Fruit fly (Drosophila melanogaster) whole organism, embryonic: ENCODE results near the gene CG3032.

Source experiments
- Adf1 ChIP-seq: fragments of 200-800 bp; sonication (Bioruptor generic); IDR thresholded peaks from 2 replicates; pipeline ENCODE4 v1.3.6; 2022; ENCODE audit warnings: missing biosample characterization, missing genetic modification characterization
- B-H2 ChIP-seq: fragments of 200-800 bp; sonication (Bioruptor generic); optimal IDR thresholded peaks from 2 replicates; lab custom pipeline; 2018; ENCODE audit warnings: missing biosample characterization, mild to moderate bottlenecking, missing genetic modification characterization
- CG10321 ChIP-seq: fragments of 200-800 bp; sonication (Bioruptor generic); IDR thresholded peaks from 2 replicates; pipeline ENCODE4 v1.3.6; 2022; ENCODE audit warnings: missing biosample characterization, missing genetic modification characterization
- CG10565 ChIP-seq: fragments of 200-800 bp; sonication (Bioruptor generic); optimal IDR thresholded peaks from 3 replicates; lab custom pipeline; 2016; ENCODE audit warnings: missing biosample characterization, mild to moderate bottlenecking, missing genetic modification characterization
- CG11398 ChIP-seq: fragments of 200-800 bp; sonication (Bioruptor generic); optimal IDR thresholded peaks from 2 replicates; lab custom pipeline; 2016; ENCODE audit warnings: missing biosample characterization, missing genetic modification characterization
- CG11696 ChIP-seq: fragments of 200-800 bp; sonication (Bioruptor generic); IDR thresholded peaks from 2 replicates; pipeline ENCODE4 v1.3.6; 2022; ENCODE audit warnings: missing biosample characterization, missing genetic modification characterization
- CG12659 ChIP-seq: fragments of 200-800 bp; sonication (Bioruptor generic); optimal IDR thresholded peaks from 3 replicates; lab custom pipeline; 2017; ENCODE audit warnings: mild to moderate bottlenecking, missing biosample characterization, missing genetic modification reagents, missing genetic modification characterization
- CG1647 ChIP-seq: fragments of 200-800 bp; sonication (Bioruptor generic); optimal IDR thresholded peaks from 3 replicates; lab custom pipeline; 2016; ENCODE audit warnings: missing biosample characterization, missing genetic modification characterization
- CG16863 ChIP-seq: fragments of 200-800 bp; sonication (Bioruptor generic); optimal IDR thresholded peaks from 3 replicates; lab custom pipeline; 2016; ENCODE audit warnings: missing biosample characterization, missing genetic modification characterization
- CG17612 ChIP-seq: fragments of 200-800 bp; sonication (Bioruptor generic); IDR thresholded peaks from 2 replicates; pipeline ENCODE4 v1.3.6; 2022; ENCODE audit warnings: missing biosample characterization, missing genetic modification characterization
- CG17802 ChIP-seq: fragments of 200-800 bp; sonication (Bioruptor generic); optimal IDR thresholded peaks from 2 replicates; lab custom pipeline; 2018; ENCODE audit warnings: missing biosample characterization, mild to moderate bottlenecking, missing genetic modification characterization, moderate library complexity
- CG17912 ChIP-seq: fragments of 200-800 bp; sonication (Bioruptor generic); optimal IDR thresholded peaks from 2 replicates; lab custom pipeline; 2018; ENCODE audit warnings: missing biosample characterization, mild to moderate bottlenecking, missing genetic modification characterization
- CG2199 ChIP-seq: fragments of 200-800 bp; sonication (Bioruptor generic); IDR thresholded peaks from 3 replicates; pipeline ENCODE4 v1.3.6; 2022; ENCODE audit warnings: missing biosample characterization, missing genetic modification characterization
- CG30403 ChIP-seq: fragments of 200-800 bp; sonication (Bioruptor generic); optimal IDR thresholded peaks from 3 replicates; lab custom pipeline; 2016; ENCODE audit warnings: missing biosample characterization, missing genetic modification characterization
- CG3407 ChIP-seq: fragments of 200-800 bp; sonication (Bioruptor generic); optimal IDR thresholded peaks from 2 replicates; lab custom pipeline; 2018; ENCODE audit warnings: missing biosample characterization, mild to moderate bottlenecking, missing genetic modification characterization
- CG4404 ChIP-seq: fragments of 200-800 bp; sonication (Bioruptor generic); IDR thresholded peaks from 2 replicates; pipeline ENCODE4 v1.3.6; 2022; ENCODE audit warnings: missing biosample characterization, missing genetic modification characterization
- CG6689 ChIP-seq: fragments of 200-800 bp; sonication (Bioruptor generic); IDR thresholded peaks from 2 replicates; pipeline ENCODE4 v1.3.6; 2022; ENCODE audit warnings: missing biosample characterization, missing genetic modification characterization
- CG7928 ChIP-seq: fragments of 200-800 bp; sonication (Bioruptor generic); optimal IDR thresholded peaks from 2 replicates; lab custom pipeline; 2017; ENCODE audit warnings: missing biosample characterization, mild to moderate bottlenecking, missing genetic modification characterization
- CG8359 ChIP-seq: fragments of 200-800 bp; sonication (Bioruptor generic); optimal IDR thresholded peaks from 2 replicates; lab custom pipeline; 2017; ENCODE audit warnings: missing biosample characterization, mild to moderate bottlenecking, missing genetic modification characterization, borderline replicate concordance
- Doc2 ChIP-seq: fragments of 200-800 bp; sonication (Bioruptor generic); IDR thresholded peaks from 2 replicates; pipeline ENCODE4 v1.3.6; 2022; ENCODE audit warnings: missing biosample characterization, missing genetic modification characterization
- E2f1 ChIP-seq: fragments of 200-800 bp; sonication (Bioruptor generic); IDR thresholded peaks from 2 replicates; pipeline ENCODE4 v1.3.6; 2022; ENCODE audit warnings: missing biosample characterization, missing genetic modification characterization
- HLH4C ChIP-seq: fragments of 200-800 bp; sonication (Bioruptor generic); IDR thresholded peaks from 3 replicates; pipeline ENCODE4 v1.3.6; 2022; ENCODE audit warnings: missing biosample characterization, missing genetic modification characterization; ENCODE audit not compliant: partially characterized antibody
- Hand ChIP-seq: fragments of 200-800 bp; sonication (Bioruptor generic); optimal IDR thresholded peaks from 2 replicates; lab custom pipeline; 2017; ENCODE audit warnings: mild to moderate bottlenecking, missing biosample characterization, missing genetic modification reagents, missing genetic modification characterization
- HmgD ChIP-seq: fragments of 200-800 bp; sonication (Bioruptor generic); optimal IDR thresholded peaks from 3 replicates; lab custom pipeline; 2016; ENCODE audit warnings: missing biosample characterization, missing genetic modification characterization
- Hr3 ChIP-seq: fragments of 200-800 bp; sonication (Bioruptor generic); optimal IDR thresholded peaks from 3 replicates; lab custom pipeline; 2016; ENCODE audit warnings: missing biosample characterization, missing genetic modification characterization
- Hr51 ChIP-seq, 2 experiments: fragments of 200-800 bp; sonication (Bioruptor generic); optimal IDR thresholded peaks; 2 replicates in 1 of 2; 3 replicates in 1 of 2; lab custom pipeline; 2016 to 2018; ENCODE audit warnings: missing biosample characterization in 2 of 2, missing genetic modification characterization in 2 of 2, mild to moderate bottlenecking in 1 of 2, moderate library complexity in 1 of 2
- MTF-1 ChIP-seq: fragments of 200-800 bp; sonication (Bioruptor generic); optimal IDR thresholded peaks from 2 replicates; lab custom pipeline; 2018; ENCODE audit warnings: missing biosample characterization, mild to moderate bottlenecking, missing genetic modification characterization, borderline replicate concordance
- Rfx ChIP-seq: fragments of 200-800 bp; sonication (Bioruptor generic); IDR thresholded peaks from 2 replicates; pipeline ENCODE4 v1.3.6; 2022; ENCODE audit warnings: missing biosample characterization, missing genetic modification characterization
- Taf1 ChIP-seq: fragments of 200-800 bp; sonication (Bioruptor generic); IDR thresholded peaks from 2 replicates; pipeline ENCODE4 v1.3.6; 2022; ENCODE audit warnings: missing biosample characterization, missing genetic modification characterization
- YL-1 ChIP-seq: fragments of 200-800 bp; sonication (Bioruptor generic); optimal IDR thresholded peaks from 3 replicates; lab custom pipeline; 2017; ENCODE audit warnings: missing biosample characterization, mild to moderate bottlenecking, missing genetic modification characterization
- cad ChIP-seq: fragments of >200 bp; optimal IDR thresholded peaks from 2 replicates; lab custom pipeline; 2017; ENCODE audit warnings: missing biosample characterization, missing genetic modification characterization
- corto ChIP-seq: fragments of 200-800 bp; sonication (Bioruptor generic); optimal IDR thresholded peaks from 2 replicates; lab custom pipeline; 2016; ENCODE audit warnings: missing biosample characterization, mild to moderate bottlenecking, missing genetic modification characterization, moderate library complexity
- dmrt11E ChIP-seq: fragments of 200-800 bp; sonication (Bioruptor generic); optimal IDR thresholded peaks from 3 replicates; lab custom pipeline; 2018; ENCODE audit warnings: missing biosample characterization, mild to moderate bottlenecking, missing genetic modification characterization, moderate library complexity
- eve ChIP-seq, 2 experiments: fragments of >200 bp; optimal IDR thresholded peaks; 2 replicates each; lab custom pipeline; 2017; ENCODE audit warnings: missing biosample characterization in 2 of 2, missing genetic modification characterization in 2 of 2
- fu2 ChIP-seq: fragments of 200-800 bp; sonication (Bioruptor generic); optimal IDR thresholded peaks from 2 replicates; lab custom pipeline; 2016; ENCODE audit warnings: missing biosample characterization, missing genetic modification characterization
- gcm2 ChIP-seq: fragments of 200-800 bp; sonication (Bioruptor generic); optimal IDR thresholded peaks from 2 replicates; lab custom pipeline; 2016; ENCODE audit warnings: missing biosample characterization, missing genetic modification characterization
- gem ChIP-seq: fragments of 200-800 bp; sonication (Bioruptor generic); optimal IDR thresholded peaks from 2 replicates; lab custom pipeline; 2019; ENCODE audit warnings: missing biosample characterization, mild to moderate bottlenecking, missing genetic modification characterization, moderate library complexity
- gro ChIP-seq: fragments of 200-800 bp; sonication (Bioruptor generic); optimal IDR thresholded peaks from 2 replicates; lab custom pipeline; 2016; ENCODE audit warnings: missing biosample characterization, missing genetic modification characterization
- h ChIP-seq: fragments of >200 bp; optimal IDR thresholded peaks from 2 replicates; lab custom pipeline; 2017
- hb ChIP-seq: fragments of 200-800 bp; sonication (Bioruptor generic); IDR thresholded peaks from 3 replicates; pipeline ENCODE4 v1.3.6; 2022; ENCODE audit warnings: missing biosample characterization, missing genetic modification characterization; ENCODE audit not compliant: partially characterized antibody
- nerfin-1 ChIP-seq: fragments of 200-800 bp; sonication (Bioruptor generic); optimal IDR thresholded peaks from 3 replicates; lab custom pipeline; 2019; ENCODE audit warnings: missing biosample characterization, mild to moderate bottlenecking, missing genetic modification characterization, moderate library complexity
- nom ChIP-seq: fragments of 200-800 bp; sonication (Bioruptor generic); optimal IDR thresholded peaks from 2 replicates; lab custom pipeline; 2017; ENCODE audit warnings: missing biosample characterization, missing genetic modification characterization, mild to moderate bottlenecking, moderate library complexity, missing genetic modification reagents
- oc ChIP-seq: fragments of 200-800 bp; sonication (Bioruptor generic); optimal IDR thresholded peaks from 2 replicates; lab custom pipeline; 2018; ENCODE audit warnings: missing biosample characterization, mild to moderate bottlenecking, missing genetic modification characterization, moderate library complexity
- onecut ChIP-seq: fragments of 200-800 bp; sonication (Bioruptor generic); IDR thresholded peaks from 2 replicates; pipeline ENCODE4 v1.3.6; 2022; ENCODE audit warnings: missing biosample characterization, missing genetic modification characterization
- slbo ChIP-seq: fragments of 200-800 bp; sonication (Bioruptor generic); IDR thresholded peaks from 2 replicates; pipeline ENCODE4 v1.3.6; 2022; ENCODE audit warnings: missing biosample characterization, missing genetic modification characterization
- slou ChIP-seq: fragments of 200-800 bp; sonication (Bioruptor generic); optimal IDR thresholded peaks from 3 replicates; lab custom pipeline; 2016; ENCODE audit warnings: missing biosample characterization, missing genetic modification characterization
- tap ChIP-seq: fragments of 200-800 bp; optimal IDR thresholded peaks from 3 replicates; lab custom pipeline; 2019; ENCODE audit warnings: missing biosample characterization, mild to moderate bottlenecking, missing genetic modification characterization, moderate library complexity
- trh ChIP-seq: fragments of 200-800 bp; sonication (Bioruptor generic); optimal IDR thresholded peaks from 2 replicates; lab custom pipeline; 2016; ENCODE audit warnings: missing biosample characterization, missing genetic modification characterization
- twi ChIP-seq: fragments of 200-800 bp; optimal IDR thresholded peaks from 2 replicates; lab custom pipeline; 2019; ENCODE audit warnings: missing biosample characterization, mild to moderate bottlenecking, missing genetic modification characterization, moderate library complexity
- z ChIP-seq: fragments of 200-800 bp; sonication (Bioruptor generic); IDR thresholded peaks from 3 replicates; pipeline ENCODE4 v1.3.6; 2022; ENCODE audit warnings: missing biosample characterization, missing genetic modification characterization

The CG3032 gene

dm6 chrX:7004101-7004700 lies 9.5 kb downstream of the CG3032 start (continued):
- peak; percentile 67; the same call in 1 of the 3 replicates for TF ChIP-seq CG2199 (GFP tag; lab: Robert Waterston, UW)
- TF ChIP-seq dmrt11E = peak; percentile 90
- TF ChIP-seq HmgD = peak; percentile 64
- no peak for TF ChIP-seq h (lab: Kevin White, UChicago)
- TF ChIP-seq Hand (GFP tag; lab: Kevin White, UChicago) = no peak
- TF ChIP-seq CG12659 = peak; percentile 84
- peak; percentile 83 for TF ChIP-seq onecut
- TF ChIP-seq CG7928 (GFP tag; lab: Kevin White, UChicago) = peak; percentile 46
- no peak for TF ChIP-seq corto (GFP tag; lab: Kevin White, UChicago)
- TF ChIP-seq slou (GFP tag; lab: Kevin White, UChicago) = peak; percentile 66
- peak; percentile 62 for TF ChIP-seq CG17912 (GFP tag; lab: Kevin White, UChicago)
- TF ChIP-seq fu2 (GFP tag; lab: Kevin White, UChicago) = peak; percentile 26
- TF ChIP-seq CG4404 (GFP tag; lab: Robert Waterston, UW) = peak; percentile 58
- TF ChIP-seq z = peak; percentile 72; the same call in 2 of the 3 replicates
- TF ChIP-seq CG16863 (GFP tag; lab: Kevin White, UChicago) = peak; percentile 90
- 0 out of 2 replicates have a peak, but pooled peaks have one; percentile 10 for TF ChIP-seq Adf1 (GFP tag; lab: Robert Waterston, UW)
- TF ChIP-seq oc = peak; percentile 72
- peak in 1 of 2 experiments; percentile 55 for TF ChIP-seq eve (GFP tag; optimal IDR thresholded peaks at IDR 0.05; lab: Kevin White, UChicago)
- no peak for TF ChIP-seq B-H2
- peak in 1 of 2 experiments; percentile 89 for TF ChIP-seq Hr51 (GFP tag; optimal IDR thresholded peaks at IDR 0.05; lab: Kevin White, UChicago)
- TF ChIP-seq CG8359 = peak; percentile 83
- TF ChIP-seq nom (GFP tag; lab: Kevin White, UChicago) = no peak
- TF ChIP-seq Taf1 (GFP tag; lab: Robert Waterston, UW) = no peak
- TF ChIP-seq twi (tag; lab: Kevin White, UChicago) = peak; percentile 79
- peak; percentile 83 for TF ChIP-seq trh (GFP tag; lab: Kevin White, UChicago)
- peak; percentile 42; the same call in 1 of the 2 replicates for TF ChIP-seq CG17612 (GFP tag; lab: Robert Waterston, UW)
- peak; percentile 68 for TF ChIP-seq CG6689
- TF ChIP-seq YL-1 = peak; percentile 97
- no peak for TF ChIP-seq HLH4C (GFP tag; lab: Robert Waterston, UW)
- peak; percentile 83 for TF ChIP-seq nerfin-1 (tag; lab: Kevin White, UChicago)
- peak; percentile 44; the same call in 1 of the 2 replicates for TF ChIP-seq CG11696 (GFP tag; lab: Robert Waterston, UW)
- TF ChIP-seq CG11398 (GFP tag; lab: Kevin White, UChicago) = peak; percentile 94
- peak; percentile 84 for TF ChIP-seq gem (tag; lab: Kevin White, UChicago)
- TF ChIP-seq E2f1 (GFP tag; lab: Robert Waterston, UW) = peak; percentile 66; the same call in 1 of the 2 replicates
- TF ChIP-seq hb (GFP tag; lab: Robert Waterston, UW) = no peak
- TF ChIP-seq cad (GFP tag; lab: Kevin White, UChicago) = peak; percentile 4
- TF ChIP-seq Hr3 (GFP tag; lab: Kevin White, UChicago) = peak; percentile 63
- peak; percentile 44 for TF ChIP-seq CG10565
- TF ChIP-seq Rfx (GFP tag; lab: Robert Waterston, UW) = peak; percentile 64
- peak; percentile 94 for TF ChIP-seq MTF-1
- TF ChIP-seq CG30403 (GFP tag; lab: Kevin White, UChicago) = peak; percentile 37
- TF ChIP-seq gcm2 (GFP tag; lab: Kevin White, UChicago) = peak; percentile 71
- peak; percentile 96 for TF ChIP-seq CG3407 (GFP tag; lab: Kevin White, UChicago)
- TF ChIP-seq Doc2 (GFP tag; lab: Robert Waterston, UW) = no peak
- peak; percentile 58; the same call in 1 of the 2 replicates for TF ChIP-seq CG10321 (GFP tag; lab: Robert Waterston, UW)
- TF ChIP-seq CG1647 = peak; percentile 73
- TF ChIP-seq tap (tag; lab: Kevin White, UChicago) = peak; percentile 69
- TF ChIP-seq slbo (GFP tag; lab: Robert Waterston, UW) = 0 out of 2 replicates have a peak, but pooled peaks have one; percentile 23
- peak; percentile 30 for TF ChIP-seq CG17802
- TF ChIP-seq gro = peak; percentile 30
